Fruit fly (Drosophila melanogaster) whole organism, wandering third instar larva: ENCODE results near the gene Syx5.

Experiments
- Dif ChIP-seq: fragments of 200-275, 200-300 bp; sonication (Bioruptor generic); optimal IDR thresholded peaks from 2 replicates; lab custom pipeline; 2018; ENCODE audit warnings: missing biosample characterization, missing genetic modification characterization; ENCODE audit not compliant: partially characterized antibody
- HLH106 ChIP-seq: fragments of 200-800 bp; optimal IDR thresholded peaks from 3 replicates; lab custom pipeline; 2019; ENCODE audit warnings: missing biosample characterization, mild to moderate bottlenecking, missing genetic modification characterization, moderate library complexity
- Hr78 ChIP-seq: fragments of >200 bp; optimal IDR thresholded peaks from 2 replicates; lab custom pipeline; 2017; ENCODE audit warnings: missing biosample characterization, missing genetic modification characterization
- psq ChIP-seq: fragments of 200-800 bp; sonication (Bioruptor generic); optimal IDR thresholded peaks from 3 replicates; lab custom pipeline; 2017; ENCODE audit warnings: missing biosample characterization, mild to moderate bottlenecking, missing genetic modification characterization, moderate library complexity
- rgr ChIP-seq: fragments of 200-800 bp; sonication (Bioruptor generic); optimal IDR thresholded peaks from 3 replicates; lab custom pipeline; 2016; ENCODE audit warnings: missing biosample characterization, mild to moderate bottlenecking, missing genetic modification characterization

DNA sequence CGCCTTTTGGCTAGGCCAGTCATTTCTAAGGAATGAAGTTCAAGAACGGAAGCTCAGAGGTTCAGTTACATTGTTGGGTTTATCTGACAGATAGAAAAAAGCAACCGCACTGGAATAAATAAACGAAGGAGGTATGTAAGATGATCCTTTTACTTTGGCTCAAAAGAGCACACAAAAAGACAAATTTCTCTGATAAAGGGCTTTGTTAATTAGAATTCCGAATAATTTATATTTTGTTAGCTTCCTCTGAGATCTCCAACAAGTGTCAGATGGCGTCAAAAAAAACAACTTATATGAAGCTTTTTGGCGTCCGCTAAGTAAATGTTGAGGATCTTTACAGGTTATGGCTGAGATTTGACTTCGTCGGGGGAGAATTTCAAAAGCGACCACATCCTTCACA, 30.6 kb downstream of the Syx5 start, which contains the start of gene CG31817:
- TF ChIP-seq Hr78 (no peak), rgr (no peak), HLH106 (tag; lab: Kevin White, UChicago) (no peak), psq (GFP tag; lab: Kevin White, UChicago) (no peak), Dif (no peak)
